Fruit fly (Drosophila melanogaster): ENCODE measurements around the gene CG8312.
A peak's percentile ranks its signal among the peaks of the same experiment; 100 is the strongest.

- no peak for TF ChIP-seq Abd-B (GFP tag; optimal IDR thresholded peaks at IDR 0.05)
- TF ChIP-seq fru (GFP tag; optimal IDR thresholded peaks at IDR 0.05): peak; percentile 75
- TF ChIP-seq OdsH (GFP tag; optimal IDR thresholded peaks at IDR 0.05): peak; percentile 57
- TF ChIP-seq CG9705 (GFP tag; optimal IDR thresholded peaks at IDR 0.05): peak; percentile 61
- TF ChIP-seq dmrt93B (GFP tag; optimal IDR thresholded peaks at IDR 0.05): no peak
Measured at dm6 chr3R:9559413-9560014, 31.6 kb upstream of the CG8312 start, which contains the start of the genes AP-1mu and MBD-like.

All from whole organism, wandering third instar larva.